Fruit fly (Drosophila melanogaster): ENCODE results near the gene COX4.

COX4 gene

dm6 chr2L:19992427-19992998, 34.0 kb downstream of the COX4 start:
- TF ChIP-seq CG31627 (GFP tag; optimal IDR thresholded peaks at IDR 0.05) (no peak), Hr4 (GFP tag; optimal IDR thresholded peaks at IDR 0.05) (no peak), Eip93F (GFP tag; optimal IDR thresholded peaks at IDR 0.05) (no peak), CG10669 (GFP tag; optimal IDR thresholded peaks at IDR 0.05) (no peak), Gug (GFP tag; IDR thresholded peaks at IDR 0.05) (no peak), net (GFP tag; optimal IDR thresholded peaks at IDR 0.05) (no peak)

dm6 chr2L:19998139-19998538, 39.6 kb downstream of the COX4 start:
- peak; percentile 69 for TF ChIP-seq fkh (GFP tag; optimal IDR thresholded peaks at IDR 0.05)
- TF ChIP-seq dac (GFP tag; optimal IDR thresholded peaks at IDR 0.05) = no peak

dm6 chr2L:20002086-20002485, 43.6 kb downstream of the COX4 start:
- TF ChIP-seq achi (GFP tag; optimal IDR thresholded peaks at IDR 0.05) = peak; percentile 51
- TF ChIP-seq lz (GFP tag; optimal IDR thresholded peaks at IDR 0.05) = peak; percentile 44
- TF ChIP-seq Sox102F (GFP tag; optimal IDR thresholded peaks at IDR 0.05) = peak; percentile 37
- peak; percentile 29 for TF ChIP-seq CG6276 (GFP tag; optimal IDR thresholded peaks at IDR 0.05)
- peak; percentile 52 for TF ChIP-seq CG10631 (GFP tag; optimal IDR thresholded peaks at IDR 0.05)
- TF ChIP-seq CG3032 (tag; optimal IDR thresholded peaks at IDR 0.05) = peak; percentile 53
- TF ChIP-seq salr (GFP tag; optimal IDR thresholded peaks at IDR 0.05) = peak in 1 of 2 experiments; percentile 64
- no peak for TF ChIP-seq fd85E (GFP tag; optimal IDR thresholded peaks at IDR 0.05)
- TF ChIP-seq eg (GFP tag; IDR thresholded peaks at IDR 0.05) = no peak
- TF ChIP-seq Eip78C (GFP tag) = peak; percentile 88
- TF ChIP-seq spab (GFP tag; optimal IDR thresholded peaks at IDR 0.05) = peak; percentile 57
- TF ChIP-seq Eip93F (GFP tag; optimal IDR thresholded peaks at IDR 0.05) = no peak
- no peak for TF ChIP-seq Blimp-1 (GFP tag; optimal IDR thresholded peaks at IDR 0.05)
- peak; percentile 66 for TF ChIP-seq svp (GFP tag)
- peak; percentile 68 for TF ChIP-seq Hr4 (GFP tag; optimal IDR thresholded peaks at IDR 0.05)
- TF ChIP-seq CG11762 (GFP tag; optimal IDR thresholded peaks at IDR 0.05; ENCODE audit: insufficient read depth) = peak; percentile 19
- TF ChIP-seq net (GFP tag; optimal IDR thresholded peaks at IDR 0.05) = peak; percentile 51
- no peak for TF ChIP-seq CG11294 (GFP tag; IDR thresholded peaks at IDR 0.05)
- TF ChIP-seq CG6792 (GFP tag; optimal IDR thresholded peaks at IDR 0.05) = peak; percentile 32
- TF ChIP-seq CG16779 (tag; optimal IDR thresholded peaks at IDR 0.05) = no peak
- TF ChIP-seq CG4318 (GFP tag; optimal IDR thresholded peaks at IDR 0.05) = peak; percentile 15
- peak; percentile 55 for TF ChIP-seq pdm3 (GFP tag; optimal IDR thresholded peaks at IDR 0.05)
- TF ChIP-seq OdsH (GFP tag; optimal IDR thresholded peaks at IDR 0.05) = peak; percentile 44
- TF ChIP-seq Hr39 (GFP tag; optimal IDR thresholded peaks at IDR 0.05) = peak; percentile 32
- peak; percentile 45 for TF ChIP-seq CG10669 (GFP tag; optimal IDR thresholded peaks at IDR 0.05)
- peak; percentile 39 for TF ChIP-seq fd59A (GFP tag; optimal IDR thresholded peaks at IDR 0.05)
- 0 out of 2 replicates have a peak, but pooled peaks have one; percentile 17 for TF ChIP-seq CG15336 (GFP tag; IDR thresholded peaks at IDR 0.05)
- TF ChIP-seq cyc (GFP tag; optimal IDR thresholded peaks at IDR 0.05) = peak; percentile 45
- peak; percentile 49 for TF ChIP-seq CG3919 (GFP tag; optimal IDR thresholded peaks at IDR 0.05)
- TF ChIP-seq Eip75B (GFP tag; optimal IDR thresholded peaks at IDR 0.05) = peak; percentile 32
- TF ChIP-seq Lpt (GFP tag; optimal IDR thresholded peaks at IDR 0.05) = no peak
- TF ChIP-seq Met (GFP tag; optimal IDR thresholded peaks at IDR 0.05) = peak; percentile 49
- peak; percentile 20 for TF ChIP-seq CG1621 (tag; optimal IDR thresholded peaks at IDR 0.05)
- TF ChIP-seq CG6163 (GFP tag; IDR thresholded peaks at IDR 0.05) = no peak
- TF ChIP-seq topi (GFP tag; optimal IDR thresholded peaks at IDR 0.05) = peak; percentile 47
- TF ChIP-seq esn (GFP tag; optimal IDR thresholded peaks at IDR 0.05) = peak; percentile 58
- TF ChIP-seq Smox (GFP tag; optimal IDR thresholded peaks at IDR 0.05) = peak; percentile 24
- TF ChIP-seq acj6 (GFP tag; optimal IDR thresholded peaks at IDR 0.05) = peak; percentile 56
- peak; percentile 23 for TF ChIP-seq CG8319 (GFP tag; optimal IDR thresholded peaks at IDR 0.05)
- no peak for TF ChIP-seq CG11902 (GFP tag; optimal IDR thresholded peaks at IDR 0.05)
- TF ChIP-seq CG6808 (GFP tag; optimal IDR thresholded peaks at IDR 0.05) = peak; percentile 54
- peak; percentile 43 for TF ChIP-seq Ets96B (tag; optimal IDR thresholded peaks at IDR 0.05)
- peak in 1 of 2 experiments; percentile 50 for TF ChIP-seq ss (GFP tag; optimal IDR thresholded peaks at IDR 0.05)
